Fruit fly (Drosophila melanogaster): ENCODE data around the gene CG8750.

dm6 chr3L:13859688-13860373, 17.0 kb upstream of the CG8750 start:
- no peak for TF ChIP-seq CG15710 (tag; optimal IDR thresholded peaks at IDR 0.05)
- TF ChIP-seq CG8159 (tag; optimal IDR thresholded peaks at IDR 0.05) = no peak
- TF ChIP-seq D1 (tag; optimal IDR thresholded peaks at IDR 0.05) = no peak
- TF ChIP-seq Pif1A (GFP tag; optimal IDR thresholded peaks at IDR 0.05) = no peak

All from whole organism, pupa.